Worm (Caenorhabditis elegans) whole organism, young adult: Measurements from ENCODE around the gene F48G7.9.

Source experiments
- B0035.1 ChIP-seq: sonication (generic microtip); optimal IDR thresholded peaks from 2 replicates; lab custom pipeline; 2016; ENCODE audit warnings: missing genetic modification characterization, mild to moderate bottlenecking, missing compliant biosample characterization, missing genotype, missing genetic modification reagents
- D2030.7 ChIP-seq: fragments of 200-800 bp; sonication (Bioruptor generic); IDR thresholded peaks from 2 replicates; pipeline ENCODE4 v1.3.6; 2022; ENCODE audit warnings: missing genetic modification reagents, missing genetic modification characterization, missing compliant biosample characterization
- Y56A3A.18 ChIP-seq: fragments of 200-800 bp; sonication (Bioruptor generic); IDR thresholded peaks from 2 replicates; pipeline ENCODE4 v1.3.6; 2022; ENCODE audit warnings: missing genetic modification reagents, missing genetic modification characterization, missing compliant biosample characterization
- ama-1 ChIP-seq, 3 experiments: fragments of 150-350 bp in 1 of 3; sonication (generic microtip) in 2 of 3; optimal IDR thresholded peaks; 2 replicates each; lab custom pipeline; 2014 to 2018; ENCODE audit warnings: missing biosample characterization in 2 of 3, missing genetic modification characterization in 2 of 3, missing genetic modification reagents in 2 of 3
- tbp1 ChIP-seq: fragments of 200-800 bp; sonication (Bioruptor generic); optimal IDR thresholded peaks from 2 replicates; lab custom pipeline; 2018; ENCODE audit warnings: mild to moderate bottlenecking, missing genetic modification characterization, missing compliant biosample characterization

ce11 chrV:634855-635254 is 6.4 kb upstream of the F48G7.9 start, which contains the start of gene F48G7.10:
- TF ChIP-seq ama-1 (optimal IDR thresholded peaks at IDR 0.05; lab: Kevin White, UChicago) (no peak), ama-1 (GFP tag; optimal IDR thresholded peaks at IDR 0.05; lab: Kevin White, UChicago) (no peak), tbp1 (no peak), Y56A3A.18 (GFP tag; lab: Robert Waterston, UW) (no peak), B0035.1 (no peak), D2030.7 (GFP tag; lab: Robert Waterston, UW) (no peak)
